Worm (Caenorhabditis elegans) whole organism, L4 larva: ENCODE measurements around the gene F40F4.7.

Source experiments
- Y75B8A.6 ChIP-seq: fragments of 200-800 bp; sonication (Bioruptor generic); IDR thresholded peaks from 2 replicates; pipeline ENCODE4 v1.3.6; 2022; ENCODE audit warnings: missing genetic modification reagents, missing genetic modification characterization, missing compliant biosample characterization
- aha-1 ChIP-seq: fragments of 150-350 bp; peaks from one replicate; lab custom pipeline; 2014; ENCODE audit warnings: missing biosample characterization, missing genetic modification characterization
- aly-2 ChIP-seq: sonication (generic microtip); optimal IDR thresholded peaks from 2 replicates; lab custom pipeline; 2018; ENCODE audit warnings: missing biosample characterization, missing genetic modification characterization
- arid-1 ChIP-seq: fragments of 200-800 bp; sonication (Bioruptor generic); conservative IDR thresholded peaks from 2 replicates; pipeline ENCODE4 v1.3.6; 2022; ENCODE audit warnings: missing genetic modification reagents, missing genetic modification characterization, missing compliant biosample characterization
- ceh-32 ChIP-seq: sonication (generic microtip); optimal IDR thresholded peaks from 2 replicates; lab custom pipeline; 2016; ENCODE audit warnings: mild to moderate bottlenecking, missing genetic modification characterization, missing compliant biosample characterization; ENCODE audit not compliant: poor library complexity
- dpl-1 ChIP-seq: fragments of 150-350 bp; optimal IDR thresholded peaks from 2 replicates; lab custom pipeline; 2014; ENCODE audit warnings: missing biosample characterization, missing genetic modification reagents, missing genetic modification characterization
- lin-13 ChIP-seq: fragments of 150-350 bp; optimal IDR thresholded peaks from 2 replicates; lab custom pipeline; 2014; ENCODE audit warnings: missing biosample characterization, missing genetic modification reagents, missing genetic modification characterization
- lin-29 ChIP-seq: fragments of 200-800 bp; sonication (Bioruptor generic); IDR thresholded peaks from 2 replicates; pipeline ENCODE4 v1.3.6; 2022; ENCODE audit warnings: missing genetic modification reagents, missing genetic modification characterization, missing compliant biosample characterization
- lin-39 ChIP-seq: fragments of 150-350 bp; optimal IDR thresholded peaks from 2 replicates; lab custom pipeline; 2014; ENCODE audit warnings: missing biosample characterization, missing genetic modification reagents, missing genetic modification characterization
- nhr-6 ChIP-seq: fragments of 150-350 bp; optimal IDR thresholded peaks from 2 replicates; lab custom pipeline; 2014; ENCODE audit warnings: missing biosample characterization, missing genetic modification characterization
- saeg-2 ChIP-seq: fragments of 200-800 bp; sonication (Bioruptor generic); IDR thresholded peaks from 2 replicates; pipeline ENCODE4 v1.3.6; 2022; ENCODE audit warnings: missing genetic modification reagents, missing genetic modification characterization, missing compliant biosample characterization
- snpc-4 ChIP-seq: fragments of 150-350 bp; optimal IDR thresholded peaks from 2 replicates; lab custom pipeline; 2014; ENCODE audit warnings: missing biosample characterization, missing genetic modification characterization
- unc-130 ChIP-seq: sonication (generic microtip); optimal IDR thresholded peaks from 2 replicates; lab custom pipeline; 2016; ENCODE audit warnings: missing genetic modification reagents, missing genetic modification characterization, missing compliant biosample characterization
- ztf-11 ChIP-seq: fragments of 150-350 bp; optimal IDR thresholded peaks from 2 replicates; lab custom pipeline; 2014; ENCODE audit warnings: missing biosample characterization, missing genetic modification characterization

The F40F4.7 gene

DNA sequence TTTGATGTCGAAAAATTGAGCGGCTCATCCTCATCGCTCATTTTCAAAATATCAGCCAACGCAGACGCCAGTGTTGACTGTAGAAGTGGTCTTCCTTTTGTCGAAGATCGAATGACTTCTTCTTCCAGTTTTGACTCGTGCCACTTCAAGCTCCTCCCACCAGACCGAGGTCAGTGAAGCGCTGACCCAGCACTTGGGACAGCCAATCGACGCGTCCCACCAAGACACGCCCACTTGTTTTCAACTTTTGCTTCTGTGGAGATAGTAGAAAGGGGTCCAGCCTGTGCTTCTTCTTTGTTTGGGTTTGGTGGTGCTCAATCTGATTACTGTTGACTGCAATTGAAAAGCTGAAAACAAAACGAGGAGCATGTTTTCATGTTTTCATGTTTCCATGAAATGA lies 46.5 kb downstream of the F40F4.7 start, which contains the start of gene fax-1:
fax-1 (minus strand) TSS at position 101 of the 400 bp plus-strand sequence.
- no peak for TF ChIP-seq aly-2
- TF ChIP-seq nhr-6 (tag; lab: Kevin White, UChicago), result no peak
- TF ChIP-seq ceh-32, result no peak
- TF ChIP-seq dpl-1, result no peak
- TF ChIP-seq ztf-11, result no peak
- no peak for TF ChIP-seq lin-39 (tag; lab: Kevin White, UChicago)
- TF ChIP-seq Y75B8A.6, result no peak
- TF ChIP-seq unc-130 (GFP tag; lab: Kevin White, UChicago), result no peak
- no peak for TF ChIP-seq saeg-2 (GFP tag; lab: Robert Waterston, UW)
- no peak for TF ChIP-seq arid-1 (GFP tag; lab: Robert Waterston, UW)
- TF ChIP-seq, all 104 proteins: peak for 0

DNA sequence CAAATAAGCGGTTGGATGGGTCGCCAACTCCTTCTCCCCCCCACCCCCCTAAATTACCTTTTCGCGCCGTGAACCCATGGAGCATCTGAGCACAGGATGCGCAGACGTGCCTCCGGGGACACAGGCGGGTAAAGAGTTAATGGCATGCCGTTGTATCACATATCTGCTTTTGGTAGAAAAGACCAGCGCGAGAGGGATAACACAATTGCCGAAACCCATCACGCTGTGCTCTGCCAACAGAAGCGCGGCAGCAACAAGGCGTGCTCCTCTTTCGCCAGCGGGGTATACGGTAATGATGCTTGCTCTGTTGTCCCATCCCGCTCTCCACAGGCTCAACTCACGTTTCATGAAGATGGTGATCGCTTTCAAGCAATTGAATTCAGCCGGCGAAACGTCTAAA lies 48.4 kb downstream of the F40F4.7 start:
- TF ChIP-seq snpc-4 (tag; lab: Kevin White, UChicago) (no peak), aha-1 (tag; lab: Kevin White, UChicago) (peak; percentile 69), lin-29 (GFP tag; lab: Robert Waterston, UW) (no peak), lin-13 (GFP tag; lab: Kevin White, UChicago) (no peak)
